Worm (Caenorhabditis elegans): ENCODE measurements around the gene exos-9.
A peak's percentile ranks its signal among the peaks of the same experiment; 100 is the strongest.

The exos-9 gene

DNA sequence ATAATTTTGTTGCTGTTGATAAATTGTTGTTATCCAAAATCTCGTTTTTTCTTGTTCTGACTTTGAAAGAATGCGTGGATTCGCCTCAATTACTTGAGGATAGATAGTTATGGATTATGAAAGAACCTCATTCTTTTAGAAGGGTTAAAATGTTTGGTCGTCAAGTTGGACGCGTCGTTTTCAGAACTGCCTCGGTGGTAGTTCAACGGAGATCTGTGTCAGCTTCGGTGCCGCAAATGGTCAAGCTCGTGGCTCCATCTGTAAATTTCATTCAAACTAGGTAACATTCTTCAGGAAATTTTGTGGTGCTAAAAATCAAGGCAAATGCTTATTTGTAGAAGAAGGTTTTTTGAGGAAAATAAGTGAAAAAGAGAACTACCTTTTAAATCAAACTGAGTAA, 17.3 kb downstream of the exos-9 start, which contains the start of gene ndab-2:
Gene ndab-2, plus strand, starts transcription at position 140 of the 400 bp plus-strand sequence.
- TF ChIP-seq him-1 (tag; optimal IDR thresholded peaks at IDR 0.05) (no peak), C06A6.2 (GFP tag; conservative IDR thresholded peaks at IDR 0.05) (no peak), attf-6 (GFP tag; IDR thresholded peaks at IDR 0.05) (peak; percentile 79), dpff-1 (tag; optimal IDR thresholded peaks at IDR 0.05) (peak; percentile 19), repo-1 (tag; optimal IDR thresholded peaks at IDR 0.05) (peak; percentile 52), K11D2.4 (GFP tag; IDR thresholded peaks at IDR 0.05) (no peak), bed-1 (GFP tag; IDR thresholded peaks at IDR 0.05) (no peak), T07F8.4 (tag; optimal IDR thresholded peaks at IDR 0.05) (no peak), aptf-2 (GFP tag; conservative IDR thresholded peaks at IDR 0.05) (no peak), D2030.7 (GFP tag; IDR thresholded peaks at IDR 0.05) (no peak; the same call in 1 of the 2 replicates), Y53G8AR.9 (GFP tag; conservative IDR thresholded peaks at IDR 0.05) (peak; percentile 89), attf-5 (GFP tag; optimal IDR thresholded peaks at IDR 0.05) (no peak), cebp-2 (GFP tag; IDR thresholded peaks at IDR 0.05) (no peak), let-607 (tag; optimal IDR thresholded peaks at IDR 0.05) (no peak), sea-2 (GFP tag; IDR thresholded peaks at IDR 0.05) (no peak), lir-1 (GFP tag; conservative IDR thresholded peaks at IDR 0.05) (no peak), F57A8.1 (GFP tag; optimal IDR thresholded peaks at IDR 0.05) (no peak), nhr-80 (tag; optimal IDR thresholded peaks at IDR 0.05) (no peak), somi-1 (GFP tag; optimal IDR thresholded peaks at IDR 0.05) (no peak), nfya-1 (tag; optimal IDR thresholded peaks at IDR 0.05; ENCODE audit: borderline replicate concordance, insufficient read depth) (no peak), mes-4 (tag; optimal IDR thresholded peaks at IDR 0.05) (no peak), attf-3 (GFP tag; conservative IDR thresholded peaks at IDR 0.05) (no peak), zfh-2 (GFP tag; conservative IDR thresholded peaks at IDR 0.05) (no peak), F10E7.11 (tag; optimal IDR thresholded peaks at IDR 0.05) (no peak), hsf-1 (GFP tag; IDR thresholded peaks at IDR 0.05) (peak; percentile 68; the same call in 1 of the 2 replicates), dpl-1 (GFP tag; optimal IDR thresholded peaks at IDR 0.05) (no peak), lsy-27 (tag; optimal IDR thresholded peaks at IDR 0.05; ENCODE audit: borderline replicate concordance, insufficient read depth) (no peak), snpc-1.1 (tag; optimal IDR thresholded peaks at IDR 0.05; ENCODE audit: insufficient read depth) (no peak), hlh-12 (tag; optimal IDR thresholded peaks at IDR 0.05) (no peak), snpc-3.4 (tag; optimal IDR thresholded peaks at IDR 0.05) (peak; percentile 57), Y95B8A.8 (GFP tag; IDR thresholded peaks at IDR 0.05) (no peak), F23B12.7 (tag; optimal IDR thresholded peaks at IDR 0.05; ENCODE audit: insufficient read depth) (no peak), C17E4.6 (GFP tag; IDR thresholded peaks at IDR 0.05) (no peak), aptf-3 (GFP tag; IDR thresholded peaks at IDR 0.05) (0 out of 2 replicates have a peak, but pooled peaks have one; percentile 51), lsl-1 (GFP tag; optimal IDR thresholded peaks at IDR 0.05) (peak; percentile 33), mcd-1 (GFP tag; IDR thresholded peaks at IDR 0.05) (peak; percentile 47; the same call in 1 of the 2 replicates), ceh-79 (tag; optimal IDR thresholded peaks at IDR 0.05) (no peak), nfya-2 (GFP tag; IDR thresholded peaks at IDR 0.05) (no peak), die-1 (tag; optimal IDR thresholded peaks at IDR 0.05) (no peak), ceh-58 (GFP tag; IDR thresholded peaks at IDR 0.05) (0 out of 2 replicates have a peak, but pooled peaks have one; percentile 28), F39B2.1 (GFP tag; IDR thresholded peaks at IDR 0.05) (0 out of 2 replicates have a peak, but pooled peaks have one; percentile 65), bed-2 (GFP tag; IDR thresholded peaks at IDR 0.05) (no peak), ztf-3 (GFP tag; optimal IDR thresholded peaks at IDR 0.05) (no peak), hlh-26 (GFP tag; conservative IDR thresholded peaks at IDR 0.05) (no peak), nhr-179 (tag; optimal IDR thresholded peaks at IDR 0.05) (no peak), chd-7 (tag; optimal IDR thresholded peaks at IDR 0.05) (no peak), rec-8 (tag; optimal IDR thresholded peaks at IDR 0.05) (no peak), madf-10 (tag; optimal IDR thresholded peaks at IDR 0.05) (no peak)
